Worm (Caenorhabditis elegans): ENCODE data around the gene bbln-1.

The bbln-1 gene

ce11 chrX:3163972-3164575, 11.8 kb upstream of the bbln-1 start, which contains the start of gene syx-6:
syx-6 (plus strand) TSS chrX:3164525.
- no peak for TF ChIP-seq sem-2 (GFP tag; optimal IDR thresholded peaks at IDR 0.05)
- no peak for TF ChIP-seq lin-13 (tag; optimal IDR thresholded peaks at IDR 0.05)
- no peak for TF ChIP-seq drap-1 (GFP tag; optimal IDR thresholded peaks at IDR 0.05)
- TF ChIP-seq zip-8 (tag; optimal IDR thresholded peaks at IDR 0.05): no peak
- TF ChIP-seq bed-3 (GFP tag; optimal IDR thresholded peaks at IDR 0.05): no peak
- TF ChIP-seq lsy-2 (tag; optimal IDR thresholded peaks at IDR 0.05): no peak
- TF ChIP-seq mab-5 (tag; optimal IDR thresholded peaks at IDR 0.05): no peak
- TF ChIP-seq flh-1 (GFP tag; optimal IDR thresholded peaks at IDR 0.05): no peak
- TF ChIP-seq nhr-2 (tag; optimal IDR thresholded peaks at IDR 0.05): no peak
- TF ChIP-seq lin-32 (GFP tag; optimal IDR thresholded peaks at IDR 0.05): no peak
- no peak for TF ChIP-seq elt-1 (tag; optimal IDR thresholded peaks at IDR 0.05; ENCODE audit: borderline replicate concordance, insufficient read depth)
- TF ChIP-seq ceh-43 (GFP tag; optimal IDR thresholded peaks at IDR 0.05): no peak
- TF ChIP-seq unc-62 (GFP tag; optimal IDR thresholded peaks at IDR 0.05): no peak
- TF ChIP-seq sptf-1 (tag; optimal IDR thresholded peaks at IDR 0.05): no peak
- no peak for TF ChIP-seq elt-3 (tag; optimal IDR thresholded peaks at IDR 0.05)
- TF ChIP-seq ces-1 (GFP tag; optimal IDR thresholded peaks at IDR 0.05): no peak

ce11 chrX:3159542-3159941, 7.3 kb upstream of the bbln-1 start, which contains the start of gene gcc-1:
gcc-1 (plus strand) TSS chrX:3159940.
- TF ChIP-seq unc-120 (tag; optimal IDR thresholded peaks at IDR 0.05; ENCODE audit: poor library complexity, severe bottlenecking) (peak; percentile 51), nhr-237 (tag; optimal IDR thresholded peaks at IDR 0.05) (no peak), nhr-76 (tag; optimal IDR thresholded peaks at IDR 0.05) (no peak), snpc-4 (tag; optimal IDR thresholded peaks at IDR 0.05) (no peak), pha-4 (tag; optimal IDR thresholded peaks at IDR 0.05) (peak; percentile 77), unc-62 (GFP tag; optimal IDR thresholded peaks at IDR 0.05) (no peak), mep-1 (tag; optimal IDR thresholded peaks at IDR 0.05) (peak; percentile 25), hlh-1 (tag; optimal IDR thresholded peaks at IDR 0.05) (peak; percentile 33), ces-1 (GFP tag; optimal IDR thresholded peaks at IDR 0.05) (peak; percentile 24), ztf-11 (tag; optimal IDR thresholded peaks at IDR 0.05) (no peak), lsy-2 (tag; optimal IDR thresholded peaks at IDR 0.05) (peak; percentile 46), sem-2 (GFP tag; optimal IDR thresholded peaks at IDR 0.05) (no peak), lin-13 (tag; optimal IDR thresholded peaks at IDR 0.05) (peak; percentile 2), nhr-2 (tag; optimal IDR thresholded peaks at IDR 0.05) (no peak), ceh-43 (GFP tag; optimal IDR thresholded peaks at IDR 0.05) (no peak)

ce11 chrX:3156062-3156791, 4.0 kb upstream of the bbln-1 start:
- TF ChIP-seq hlh-1 (tag; optimal IDR thresholded peaks at IDR 0.05): no peak
- TF ChIP-seq pha-4 (tag; optimal IDR thresholded peaks at IDR 0.05): no peak
- TF ChIP-seq bed-3 (GFP tag; optimal IDR thresholded peaks at IDR 0.05): no peak
- no peak for TF ChIP-seq drap-1 (GFP tag; optimal IDR thresholded peaks at IDR 0.05)

ce11 chrX:3155111-3155843, 3.0 kb upstream of the bbln-1 start:
- TF ChIP-seq zip-8 (tag; optimal IDR thresholded peaks at IDR 0.05) (peak; percentile 6), sptf-1 (tag; optimal IDR thresholded peaks at IDR 0.05) (no peak)

ce11 chrX:3154562-3154961, 2.3 kb upstream of the bbln-1 start:
- no peak for TF ChIP-seq elt-3 (tag; optimal IDR thresholded peaks at IDR 0.05)
- TF ChIP-seq ceh-39 (tag; optimal IDR thresholded peaks at IDR 0.05): no peak
- TF ChIP-seq nhr-12 (tag; optimal IDR thresholded peaks at IDR 0.05): no peak
- no peak for TF ChIP-seq unc-62 (GFP tag; optimal IDR thresholded peaks at IDR 0.05)
- no peak for TF ChIP-seq pha-4 (tag; optimal IDR thresholded peaks at IDR 0.05)
- no peak for TF ChIP-seq ztf-11 (tag; optimal IDR thresholded peaks at IDR 0.05)
- no peak for TF ChIP-seq hlh-1 (tag; optimal IDR thresholded peaks at IDR 0.05)
- TF ChIP-seq mls-2 (tag; optimal IDR thresholded peaks at IDR 0.05): no peak
- no peak for TF ChIP-seq nhr-76 (tag; optimal IDR thresholded peaks at IDR 0.05)
- TF ChIP-seq ham-2 (GFP tag; optimal IDR thresholded peaks at IDR 0.05): no peak
- no peak for TF ChIP-seq unc-120 (tag; optimal IDR thresholded peaks at IDR 0.05; ENCODE audit: poor library complexity, severe bottlenecking)

Measured in whole organism, mixed stage, embryonic.